Fruit fly (Drosophila melanogaster) whole organism, embryonic: Measurements from ENCODE around the gene Dhdds.

Experiments
- Asciz ChIP-seq: fragments of 200-800 bp; sonication (Bioruptor generic); optimal IDR thresholded peaks from 2 replicates; lab custom pipeline; 2017; ENCODE audit warnings: missing biosample characterization, mild to moderate bottlenecking, missing genetic modification characterization, missing genetic modification reagents
- CG10959 ChIP-seq: fragments of 200-800 bp; sonication (Bioruptor generic); IDR thresholded peaks from 2 replicates; pipeline ENCODE4 v1.3.6; 2022; ENCODE audit warnings: missing biosample characterization, missing genetic modification characterization
- CG11695 ChIP-seq: fragments of 200-800 bp; sonication (Bioruptor generic); IDR thresholded peaks from 3 replicates; pipeline ENCODE4 v1.3.6; 2022; ENCODE audit warnings: missing biosample characterization, missing genetic modification characterization
- CG12104 ChIP-seq: fragments of 200-800 bp; sonication (Bioruptor generic); optimal IDR thresholded peaks from 3 replicates; lab custom pipeline; 2016; ENCODE audit warnings: missing biosample characterization, missing genetic modification characterization
- CG12391 ChIP-seq: fragments of 200-800 bp; sonication (Bioruptor generic); optimal IDR thresholded peaks from 3 replicates; lab custom pipeline; 2018; ENCODE audit warnings: missing biosample characterization, mild to moderate bottlenecking, missing genetic modification characterization, moderate library complexity
- CG13624 ChIP-seq: fragments of 200-800 bp; sonication (Bioruptor generic); optimal IDR thresholded peaks from 2 replicates; lab custom pipeline; 2016; ENCODE audit warnings: missing biosample characterization, missing genetic modification characterization
- CG14014 ChIP-seq: fragments of 200-800 bp; sonication (Bioruptor generic); IDR thresholded peaks from 2 replicates; pipeline ENCODE4 v1.3.6; 2022; ENCODE audit warnings: missing biosample characterization, missing genetic modification characterization
- CG15696 ChIP-seq: fragments of 200-800 bp; sonication (Bioruptor generic); optimal IDR thresholded peaks from 2 replicates; lab custom pipeline; 2019; ENCODE audit warnings: missing biosample characterization, mild to moderate bottlenecking, missing genetic modification characterization, moderate library complexity
- CG1602 ChIP-seq: fragments of 200-800 bp; sonication (Bioruptor generic); optimal IDR thresholded peaks from 3 replicates; lab custom pipeline; 2016; ENCODE audit warnings: missing biosample characterization, missing genetic modification characterization
- CG16815 ChIP-seq: fragments of 200-800 bp; sonication (Bioruptor generic); optimal IDR thresholded peaks from 3 replicates; lab custom pipeline; 2017; ENCODE audit warnings: missing biosample characterization, mild to moderate bottlenecking, missing genetic modification characterization
- CG17568 ChIP-seq: fragments of 200-800 bp; sonication (Bioruptor generic); optimal IDR thresholded peaks from 2 replicates; lab custom pipeline; 2018; ENCODE audit warnings: missing biosample characterization, mild to moderate bottlenecking, missing genetic modification characterization, moderate library complexity
- CG18262 ChIP-seq: fragments of 200-800 bp; optimal IDR thresholded peaks from 3 replicates; lab custom pipeline; 2019; ENCODE audit warnings: missing biosample characterization, mild to moderate bottlenecking, missing genetic modification characterization, moderate library complexity
- CG2120 ChIP-seq: fragments of 200-800 bp; sonication (Bioruptor generic); optimal IDR thresholded peaks from 3 replicates; lab custom pipeline; 2016; ENCODE audit warnings: missing biosample characterization, missing genetic modification characterization
- CG3407 ChIP-seq: fragments of 200-800 bp; sonication (Bioruptor generic); optimal IDR thresholded peaks from 2 replicates; lab custom pipeline; 2018; ENCODE audit warnings: missing biosample characterization, mild to moderate bottlenecking, missing genetic modification characterization
- CG3995 ChIP-seq: fragments of 200-800 bp; sonication (Bioruptor generic); optimal IDR thresholded peaks from 3 replicates; lab custom pipeline; 2016; ENCODE audit warnings: missing biosample characterization, missing genetic modification characterization
- CG4328 ChIP-seq: fragments of 200-800 bp; sonication (Bioruptor generic); optimal IDR thresholded peaks from 3 replicates; lab custom pipeline; 2017; ENCODE audit warnings: missing biosample characterization, missing genetic modification reagents, missing genetic modification characterization
- CG6272 ChIP-seq: fragments of 200-800 bp; sonication (Bioruptor generic); IDR thresholded peaks from 2 replicates; pipeline ENCODE4 v1.3.6; 2022; ENCODE audit warnings: missing biosample characterization, missing genetic modification characterization
- CG8281 ChIP-seq: fragments of 200-800 bp; sonication (Bioruptor generic); optimal IDR thresholded peaks from 2 replicates; lab custom pipeline; 2018; ENCODE audit warnings: missing biosample characterization, mild to moderate bottlenecking, missing genetic modification characterization, moderate library complexity
- CG9215 ChIP-seq: fragments of 200-800 bp; sonication (Bioruptor generic); IDR thresholded peaks from 2 replicates; pipeline ENCODE4 v1.3.6; 2022; ENCODE audit warnings: missing biosample characterization, missing genetic modification characterization
- CG9797 ChIP-seq: fragments of 200-800 bp; sonication (Bioruptor generic); optimal IDR thresholded peaks from 3 replicates; lab custom pipeline; 2018; ENCODE audit warnings: missing biosample characterization, mild to moderate bottlenecking, missing genetic modification characterization
- Chrac-16 ChIP-seq: fragments of 200-800 bp; sonication (Bioruptor generic); optimal IDR thresholded peaks from 3 replicates; lab custom pipeline; 2016; ENCODE audit warnings: missing biosample characterization, missing genetic modification characterization
- E2f2 ChIP-seq: fragments of 200-800 bp; sonication (Bioruptor generic); IDR thresholded peaks from 2 replicates; pipeline ENCODE4 v1.3.6; 2022; ENCODE audit warnings: missing biosample characterization, missing genetic modification characterization
- H15 ChIP-seq: fragments of 200-800 bp; sonication (Bioruptor generic); IDR thresholded peaks from 3 replicates; pipeline ENCODE4 v1.3.6; 2022; ENCODE audit warnings: missing biosample characterization, missing genetic modification characterization
- Hr78 ChIP-seq, 2 experiments: fragments of 200-800 bp in 1 of 2; fragments of >200 bp in 1 of 2; sonication (Bioruptor generic) in 1 of 2; optimal IDR thresholded peaks; 2 replicates each; lab custom pipeline; 2017 to 2019; ENCODE audit warnings: missing biosample characterization in 2 of 2, missing genetic modification characterization in 2 of 2, mild to moderate bottlenecking in 1 of 2, moderate library complexity in 1 of 2
- MBD-R2 ChIP-seq: fragments of 200-800 bp; sonication (Bioruptor generic); IDR thresholded peaks from 2 replicates; pipeline ENCODE4 v1.3.6; 2022; ENCODE audit warnings: missing biosample characterization, missing genetic modification characterization
- MESR4 ChIP-seq: fragments of 200-800 bp; sonication (Bioruptor generic); optimal IDR thresholded peaks from 2 replicates; lab custom pipeline; 2018; ENCODE audit warnings: missing biosample characterization, mild to moderate bottlenecking, missing genetic modification characterization, moderate library complexity
- Nf-YC ChIP-seq: fragments of 200-800 bp; optimal IDR thresholded peaks from 3 replicates; lab custom pipeline; 2019; ENCODE audit warnings: missing biosample characterization, mild to moderate bottlenecking, missing genetic modification characterization, moderate library complexity
- Optix ChIP-seq: fragments of 200-800 bp; sonication (Bioruptor generic); IDR thresholded peaks from 3 replicates; pipeline ENCODE4 v1.3.6; 2022; ENCODE audit warnings: missing biosample characterization, missing genetic modification characterization
- PHDP ChIP-seq: fragments of 200-800 bp; sonication (Bioruptor generic); optimal IDR thresholded peaks from 3 replicates; lab custom pipeline; 2018; ENCODE audit warnings: missing biosample characterization, mild to moderate bottlenecking, missing genetic modification characterization, moderate library complexity
- Rx ChIP-seq: fragments of 200-800 bp; sonication (Bioruptor generic); IDR thresholded peaks from 2 replicates; pipeline ENCODE4 v1.3.6; 2022; ENCODE audit warnings: missing biosample characterization, missing genetic modification characterization
- Sox102F ChIP-seq: fragments of 200-800 bp; sonication (Bioruptor generic); optimal IDR thresholded peaks from 2 replicates; lab custom pipeline; 2018; ENCODE audit warnings: missing biosample characterization, mild to moderate bottlenecking, missing genetic modification characterization, moderate library complexity
- Spps ChIP-seq: fragments of 200-800 bp; sonication (Bioruptor generic); optimal IDR thresholded peaks from 2 replicates; lab custom pipeline; 2018; ENCODE audit warnings: missing biosample characterization, mild to moderate bottlenecking, missing genetic modification characterization
- az2 ChIP-seq: fragments of 200-800 bp; sonication (Bioruptor generic); optimal IDR thresholded peaks from 3 replicates; lab custom pipeline; 2016; ENCODE audit warnings: missing biosample characterization, missing genetic modification characterization
- br ChIP-seq: fragments of >200 bp; optimal IDR thresholded peaks from 2 replicates; lab custom pipeline; 2017
- cas ChIP-seq: fragments of 200-800 bp; sonication (Bioruptor generic); IDR thresholded peaks from 2 replicates; pipeline ENCODE4 v1.3.6; 2022; ENCODE audit warnings: missing biosample characterization, missing genetic modification characterization
- dmrt11E ChIP-seq: fragments of 200-800 bp; sonication (Bioruptor generic); optimal IDR thresholded peaks from 3 replicates; lab custom pipeline; 2018; ENCODE audit warnings: missing biosample characterization, mild to moderate bottlenecking, missing genetic modification characterization, moderate library complexity
- eyg ChIP-seq: fragments of 200-800 bp; sonication (Bioruptor generic); optimal IDR thresholded peaks from 3 replicates; lab custom pipeline; 2016; ENCODE audit warnings: missing biosample characterization, missing genetic modification characterization
- grau ChIP-seq: fragments of 200-800 bp; optimal IDR thresholded peaks from 3 replicates; lab custom pipeline; 2019; ENCODE audit warnings: missing biosample characterization, mild to moderate bottlenecking, missing genetic modification characterization, moderate library complexity
- jumu ChIP-seq: fragments of 200-800 bp; sonication (Bioruptor generic); optimal IDR thresholded peaks from 3 replicates; lab custom pipeline; 2016; ENCODE audit warnings: missing biosample characterization, missing genetic modification characterization
- lola ChIP-seq, 3 experiments: fragments of >200 bp in 2 of 3; fragments of 200-800 bp in 1 of 3; sonication (Bioruptor generic) in 1 of 3; optimal IDR thresholded peaks; 2 replicates each; lab custom pipeline; 2017 to 2019; ENCODE audit warnings: missing biosample characterization in 3 of 3, missing genetic modification characterization in 3 of 3, mild to moderate bottlenecking in 1 of 3, moderate library complexity in 1 of 3
- nerfin-2 ChIP-seq: fragments of 200-800 bp; sonication (Bioruptor generic); IDR thresholded peaks from 2 replicates; pipeline ENCODE4 v1.3.6; 2022; ENCODE audit warnings: missing biosample characterization, missing genetic modification characterization; ENCODE audit not compliant: partially characterized antibody
- nmo ChIP-seq: fragments of 200-800 bp; sonication (Bioruptor generic); optimal IDR thresholded peaks from 2 replicates; lab custom pipeline; 2018; ENCODE audit warnings: missing biosample characterization, mild to moderate bottlenecking, missing genetic modification characterization, moderate library complexity
- oc ChIP-seq: fragments of 200-800 bp; sonication (Bioruptor generic); optimal IDR thresholded peaks from 2 replicates; lab custom pipeline; 2018; ENCODE audit warnings: missing biosample characterization, mild to moderate bottlenecking, missing genetic modification characterization, moderate library complexity
- sd ChIP-seq: fragments of 200-800 bp; sonication (Bioruptor generic); optimal IDR thresholded peaks from 3 replicates; lab custom pipeline; 2018; ENCODE audit warnings: missing biosample characterization, mild to moderate bottlenecking, missing genetic modification characterization, moderate library complexity
- sima ChIP-seq: fragments of 200-800 bp; sonication (Bioruptor generic); optimal IDR thresholded peaks from 2 replicates; lab custom pipeline; 2016; ENCODE audit warnings: missing biosample characterization, missing genetic modification characterization
- tin ChIP-seq: fragments of 200-800 bp; sonication (Bioruptor generic); optimal IDR thresholded peaks from 3 replicates; lab custom pipeline; 2016; ENCODE audit warnings: missing biosample characterization, missing genetic modification characterization
- trem ChIP-seq: fragments of 200-800 bp; optimal IDR thresholded peaks from 3 replicates; lab custom pipeline; 2019; ENCODE audit warnings: missing biosample characterization, mild to moderate bottlenecking, missing genetic modification characterization, moderate library complexity
- unc-4 ChIP-seq: fragments of 200-800 bp; sonication (Bioruptor generic); IDR thresholded peaks from 2 replicates; pipeline ENCODE4 v1.3.6; 2022; ENCODE audit warnings: missing biosample characterization, missing genetic modification characterization; ENCODE audit not compliant: partially characterized antibody

Dhdds gene

DNA sequence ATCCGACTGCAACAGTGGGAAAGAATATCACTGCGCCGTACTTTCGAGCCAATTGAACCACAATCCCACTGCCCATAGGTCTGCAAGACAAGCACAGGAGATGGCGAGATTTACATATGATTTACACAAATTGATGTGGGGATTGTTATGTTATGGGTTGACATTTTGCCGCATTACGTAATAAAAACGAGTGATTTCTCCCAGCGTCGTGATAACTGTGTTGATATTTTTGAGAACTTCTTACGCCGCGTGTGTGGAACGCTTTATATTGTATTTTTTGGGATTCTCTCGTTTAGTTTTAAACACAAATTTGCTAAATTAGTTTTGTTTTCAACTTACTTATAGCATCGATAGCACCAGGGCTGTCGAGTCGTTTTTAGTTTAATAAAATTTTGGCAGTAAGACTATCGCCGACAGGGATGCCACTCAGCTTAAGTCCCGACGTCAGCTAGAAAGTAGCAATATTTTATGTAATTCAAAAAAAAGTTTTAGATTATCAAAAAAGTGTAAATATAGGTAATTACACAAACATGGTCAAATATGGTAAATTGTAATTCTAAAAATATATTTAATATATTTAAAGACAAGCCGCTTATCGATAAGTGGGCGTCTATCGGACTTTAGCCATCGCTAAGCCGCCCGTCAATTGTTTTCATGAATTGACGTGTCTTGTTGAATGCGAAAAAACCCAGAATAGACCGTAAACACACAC, 39.6 kb downstream of the Dhdds start, which contains the start of the genes CG45089, ND-MNLL and p115:
Gene CG45089, minus strand, starts transcription at position 388 of the 712 bp plus-strand sequence.
Gene ND-MNLL, minus strand, starts transcription at position 388 of the 712 bp plus-strand sequence.
Gene p115, plus strand, starts transcription at position 621 of the 712 bp plus-strand sequence.
- TF ChIP-seq CG9215 (GFP tag; lab: Robert Waterston, UW): peak; percentile 25; the same call in 1 of the 2 replicates
- TF ChIP-seq CG2120: peak; percentile 71
- peak; percentile 85 for TF ChIP-seq CG12391
- peak; percentile 62 for TF ChIP-seq CG18262
- peak; percentile 65; the same call in 1 of the 2 replicates for TF ChIP-seq unc-4 (GFP tag; lab: Robert Waterston, UW)
- TF ChIP-seq Hr78 (GFP tag; optimal IDR thresholded peaks at IDR 0.05; lab: Kevin White, UChicago): no peak
- peak; percentile 68 for TF ChIP-seq Chrac-16 (GFP tag; lab: Kevin White, UChicago)
- peak; percentile 55 for TF ChIP-seq Sox102F (GFP tag; lab: Kevin White, UChicago)
- peak; percentile 53 for TF ChIP-seq CG13624 (GFP tag; lab: Kevin White, UChicago)
- TF ChIP-seq sd: peak; percentile 13
- TF ChIP-seq Spps: peak; percentile 9
- TF ChIP-seq jumu (GFP tag; lab: Kevin White, UChicago): no peak
- peak; percentile 61 for TF ChIP-seq grau (tag; lab: Kevin White, UChicago)
- TF ChIP-seq CG16815: peak; percentile 8
- TF ChIP-seq CG3995 (GFP tag; lab: Kevin White, UChicago): peak; percentile 86
- TF ChIP-seq CG9797 (GFP tag; lab: Kevin White, UChicago): peak; percentile 22
- peak; percentile 31 for TF ChIP-seq oc
- TF ChIP-seq CG14014 (GFP tag; lab: Robert Waterston, UW): peak; percentile 47; the same call in 1 of the 2 replicates
- peak; percentile 15 for TF ChIP-seq CG8281 (tag; lab: Kevin White, UChicago)
- peak; percentile 53 for TF ChIP-seq MESR4 (GFP tag; lab: Kevin White, UChicago)
- peak; percentile 56 for TF ChIP-seq dmrt11E (tag; lab: Kevin White, UChicago)
- peak; percentile 62 for TF ChIP-seq Nf-YC (tag; lab: Kevin White, UChicago)
- peak; percentile 55 for TF ChIP-seq az2 (GFP tag; lab: Kevin White, UChicago)
- peak; percentile 42; the same call in 1 of the 2 replicates for TF ChIP-seq CG6272 (GFP tag; lab: Robert Waterston, UW)
- TF ChIP-seq CG4328 (GFP tag; lab: Kevin White, UChicago): peak; percentile 63
- TF ChIP-seq Optix: 0 out of 3 replicates have a peak, but pooled peaks have one; percentile 18
- TF ChIP-seq CG15696 (tag; lab: Kevin White, UChicago): peak; percentile 73
- TF ChIP-seq sima (GFP tag; lab: Kevin White, UChicago): no peak
- peak; percentile 87 for TF ChIP-seq trem (tag; lab: Kevin White, UChicago)
- TF ChIP-seq eyg (GFP tag; lab: Kevin White, UChicago): no peak
- peak; percentile 33 for TF ChIP-seq CG1602 (GFP tag; lab: Kevin White, UChicago)
- peak; percentile 73 for TF ChIP-seq nmo (GFP tag; lab: Kevin White, UChicago)
- TF ChIP-seq PHDP (tag; lab: Kevin White, UChicago): peak; percentile 52
- 0 out of 3 replicates have a peak, but pooled peaks have one; percentile 9 for TF ChIP-seq CG11695 (GFP tag; lab: Robert Waterston, UW)
- 0 out of 2 replicates have a peak, but pooled peaks have one; percentile 3 for TF ChIP-seq Rx (GFP tag; lab: Robert Waterston, UW)
- peak in 1 of 3 experiments; percentile 58 for TF ChIP-seq lola (GFP tag; optimal IDR thresholded peaks at IDR 0.05; lab: Kevin White, UChicago)
- no peak for TF ChIP-seq Asciz (GFP tag; lab: Kevin White, UChicago)
- TF ChIP-seq cas: peak; percentile 55; the same call in 1 of the 2 replicates
- TF ChIP-seq H15 (GFP tag; lab: Robert Waterston, UW): 0 out of 3 replicates have a peak, but pooled peaks have one; percentile 14
- TF ChIP-seq br: no peak
- peak; percentile 78 for TF ChIP-seq MBD-R2 (GFP tag; lab: Robert Waterston, UW)
- TF ChIP-seq tin (GFP tag; lab: Kevin White, UChicago): peak; percentile 57
- peak; percentile 14 for TF ChIP-seq CG3407 (GFP tag; lab: Kevin White, UChicago)
- TF ChIP-seq CG10959 (GFP tag; lab: Robert Waterston, UW): no peak
- TF ChIP-seq E2f2 (GFP tag; lab: Robert Waterston, UW): peak; percentile 47
- no peak for TF ChIP-seq nerfin-2 (GFP tag; lab: Robert Waterston, UW)
- TF ChIP-seq CG17568 (GFP tag; lab: Kevin White, UChicago): no peak
- no peak for TF ChIP-seq CG12104 (GFP tag; lab: Kevin White, UChicago)
